Fruit fly (Drosophila melanogaster) whole organism, prepupa: Measurements from ENCODE around the gene stv.
A peak's percentile ranks its signal among the peaks of the same experiment; 100 is the strongest.

Experiments
- CG11762 ChIP-seq: fragments of 200-800 bp; sonication (Bioruptor generic); optimal IDR thresholded peaks from 3 replicates; lab custom pipeline; 2016; ENCODE audit warnings: missing biosample characterization, missing genetic modification characterization; ENCODE audit not compliant: insufficient read depth
- CG16779 ChIP-seq: fragments of 200-800 bp; sonication (Bioruptor generic); optimal IDR thresholded peaks from 3 replicates; lab custom pipeline; 2017; ENCODE audit warnings: missing biosample characterization, mild to moderate bottlenecking, missing genetic modification characterization
- CG32006 ChIP-seq: fragments of 200-800 bp; sonication (Bioruptor generic); optimal IDR thresholded peaks from 3 replicates; lab custom pipeline; 2017; ENCODE audit warnings: missing biosample characterization, mild to moderate bottlenecking, missing genetic modification characterization
- CG34406 ChIP-seq: fragments of 200-800 bp; sonication (Bioruptor generic); optimal IDR thresholded peaks from 3 replicates; lab custom pipeline; 2016; ENCODE audit warnings: missing biosample characterization, missing genetic modification characterization
- CG6854 ChIP-seq: fragments of 200-800 bp; sonication (Bioruptor generic); optimal IDR thresholded peaks from 2 replicates; lab custom pipeline; 2017; ENCODE audit warnings: missing biosample characterization, mild to moderate bottlenecking, missing genetic modification characterization
- CG8319 ChIP-seq: fragments of 200-800 bp; sonication (Bioruptor generic); optimal IDR thresholded peaks from 3 replicates; lab custom pipeline; 2016; ENCODE audit warnings: missing biosample characterization, missing genetic modification characterization
- CG8632 ChIP-seq: fragments of 200-800 bp; sonication (Bioruptor generic); optimal IDR thresholded peaks from 3 replicates; lab custom pipeline; 2016; ENCODE audit warnings: missing biosample characterization, missing genetic modification characterization
- Ets21C ChIP-seq: fragments of 200-800 bp; sonication (Bioruptor generic); optimal IDR thresholded peaks from 3 replicates; lab custom pipeline; 2016; ENCODE audit warnings: missing biosample characterization, missing genetic modification characterization
- acj6 ChIP-seq: fragments of 200-800 bp; sonication (Bioruptor generic); optimal IDR thresholded peaks from 3 replicates; lab custom pipeline; 2016; ENCODE audit warnings: missing biosample characterization, missing genetic modification characterization
- fkh ChIP-seq: fragments of 200-800 bp; sonication (Bioruptor generic); optimal IDR thresholded peaks from 3 replicates; lab custom pipeline; 2017; ENCODE audit warnings: missing biosample characterization, mild to moderate bottlenecking, missing genetic modification characterization, moderate library complexity

- peak; percentile 54 for TF ChIP-seq CG34406 (GFP tag; lab: Kevin White, UChicago)
- TF ChIP-seq CG11762 (GFP tag; lab: Kevin White, UChicago): peak; percentile 31
- TF ChIP-seq CG6854 (GFP tag; lab: Kevin White, UChicago): peak; percentile 82
- TF ChIP-seq Ets21C (GFP tag; lab: Kevin White, UChicago): no peak
- TF ChIP-seq CG8632: peak; percentile 60
- no peak for TF ChIP-seq fkh (GFP tag; lab: Kevin White, UChicago)
- peak; percentile 82 for TF ChIP-seq CG16779 (tag; lab: Kevin White, UChicago)
- peak; percentile 77 for TF ChIP-seq CG32006 (GFP tag; lab: Kevin White, UChicago)
- TF ChIP-seq acj6: no peak
- peak; percentile 61 for TF ChIP-seq CG8319 (GFP tag; lab: Kevin White, UChicago)
Measured at dm6 chr3L:13499932-13500719, 22.8 kb downstream of the stv start.
